Worm (Caenorhabditis elegans) whole organism, young adult: ENCODE measurements around the gene ZK180.5.
A peak's percentile ranks its signal among the peaks of the same experiment; 100 is the strongest.

Experiments
- B0336.3 ChIP-seq: fragments of 200-800 bp; sonication (Bioruptor generic); IDR thresholded peaks from 2 replicates; pipeline ENCODE4 v1.3.6; 2022; ENCODE audit warnings: missing genetic modification characterization, missing compliant biosample characterization
- C06A6.2 ChIP-seq: fragments of 200-800 bp; sonication (Bioruptor generic); conservative IDR thresholded peaks from 2 replicates; pipeline ENCODE4 v1.3.6; 2022; ENCODE audit warnings: missing genetic modification characterization, missing compliant biosample characterization
- F10E7.11 ChIP-seq: sonication (generic microtip); optimal IDR thresholded peaks from 2 replicates; lab custom pipeline; 2017; ENCODE audit warnings: mild to moderate bottlenecking, missing genetic modification characterization, moderate library complexity, missing compliant biosample characterization
- F37B4.10 ChIP-seq: fragments of 200-800 bp; sonication (Bioruptor generic); IDR thresholded peaks from 2 replicates; pipeline ENCODE4 v1.3.6; 2022; ENCODE audit warnings: missing genetic modification characterization, missing compliant biosample characterization
- F52B5.7 ChIP-seq: sonication (generic microtip); optimal IDR thresholded peaks from 2 replicates; lab custom pipeline; 2016; ENCODE audit warnings: mild to moderate bottlenecking, missing genetic modification characterization, missing compliant biosample characterization
- F57C9.4 ChIP-seq: sonication (generic microtip); optimal IDR thresholded peaks from 2 replicates; lab custom pipeline; 2017; ENCODE audit warnings: mild to moderate bottlenecking, missing genetic modification characterization, missing compliant biosample characterization
- T07F8.4 ChIP-seq: sonication (generic microtip); optimal IDR thresholded peaks from 2 replicates; lab custom pipeline; 2016; ENCODE audit warnings: mild to moderate bottlenecking, missing genetic modification characterization, moderate library complexity, missing compliant biosample characterization
- Y56A3A.18 ChIP-seq: fragments of 200-800 bp; sonication (Bioruptor generic); IDR thresholded peaks from 2 replicates; pipeline ENCODE4 v1.3.6; 2022; ENCODE audit warnings: missing genetic modification reagents, missing genetic modification characterization, missing compliant biosample characterization
- Y67H2A.10 ChIP-seq: fragments of 200-800 bp; sonication (Bioruptor generic); conservative IDR thresholded peaks from 2 replicates; pipeline ENCODE4 v1.3.6; 2022; ENCODE audit warnings: missing genetic modification reagents, missing genetic modification characterization, missing compliant biosample characterization
- Y79H2A.3 ChIP-seq: fragments of 200-800 bp; sonication (Bioruptor generic); conservative IDR thresholded peaks from 2 replicates; pipeline ENCODE4 v1.3.6; 2022; ENCODE audit warnings: missing genetic modification reagents, missing genetic modification characterization, missing compliant biosample characterization
- akir-1 ChIP-seq: fragments of 200-800 bp; sonication (Bioruptor generic); optimal IDR thresholded peaks from 2 replicates; lab custom pipeline; 2018; ENCODE audit warnings: mild to moderate bottlenecking, missing genetic modification characterization, moderate library complexity, missing compliant biosample characterization
- aptf-3 ChIP-seq: fragments of 200-800 bp; sonication (Bioruptor generic); IDR thresholded peaks from 2 replicates; pipeline ENCODE4 v1.3.6; 2022; ENCODE audit warnings: missing genetic modification characterization, missing compliant biosample characterization
- attf-3 ChIP-seq: fragments of 200-800 bp; sonication (Bioruptor generic); conservative IDR thresholded peaks from 2 replicates; pipeline ENCODE4 v1.3.6; 2022; ENCODE audit warnings: missing genetic modification reagents, missing genetic modification characterization, missing compliant biosample characterization
- attf-5 ChIP-seq: fragments of 200-800 bp; sonication (Bioruptor generic); optimal IDR thresholded peaks from 2 replicates; lab custom pipeline; 2018; ENCODE audit warnings: mild to moderate bottlenecking, missing genetic modification characterization, missing compliant biosample characterization
- cebp-1 ChIP-seq, 2 experiments: fragments of 200-800 bp in 1 of 2; sonication (Bioruptor generic) in 1 of 2; sonication (generic microtip) in 1 of 2; IDR thresholded peaks in 1 of 2; optimal IDR thresholded peaks in 1 of 2; 2 replicates each; pipeline versions ENCODE4 v1.3.6 to Lab custom; 2017 to 2022; ENCODE audit warnings: missing compliant biosample characterization in 2 of 2, missing genetic modification characterization in 2 of 2, mild to moderate bottlenecking in 1 of 2, missing genetic modification reagents in 1 of 2, moderate library complexity in 1 of 2
- cebp-2 ChIP-seq: fragments of 200-800 bp; sonication (Bioruptor generic); IDR thresholded peaks from 2 replicates; pipeline ENCODE4 v1.3.6; 2022; ENCODE audit warnings: missing genetic modification characterization, missing compliant biosample characterization
- ceh-100 ChIP-seq: fragments of 200-800 bp; sonication (Bioruptor generic); IDR thresholded peaks from 2 replicates; pipeline ENCODE4 v1.3.6; 2022; ENCODE audit warnings: missing genetic modification reagents, missing genetic modification characterization, missing compliant biosample characterization
- ceh-40 ChIP-seq: fragments of 200-800 bp; sonication (Bioruptor generic); IDR thresholded peaks from 2 replicates; pipeline ENCODE4 v1.3.6; 2022; ENCODE audit warnings: missing genetic modification characterization, missing compliant biosample characterization
- ceh-79 ChIP-seq: sonication (generic microtip); optimal IDR thresholded peaks from 2 replicates; lab custom pipeline; 2017; ENCODE audit warnings: mild to moderate bottlenecking, missing genetic modification characterization, missing compliant biosample characterization
- chd-7 ChIP-seq: sonication (generic microtip); optimal IDR thresholded peaks from 2 replicates; lab custom pipeline; 2016; ENCODE audit warnings: mild to moderate bottlenecking, missing genetic modification characterization, moderate library complexity, missing compliant biosample characterization
- die-1 ChIP-seq: sonication (generic microtip); optimal IDR thresholded peaks from 2 replicates; lab custom pipeline; 2016; ENCODE audit warnings: missing genotype, mild to moderate bottlenecking, missing genetic modification characterization, missing compliant biosample characterization
- egl-18 ChIP-seq: fragments of 200-800 bp; sonication (Bioruptor generic); IDR thresholded peaks from 2 replicates; pipeline ENCODE4 v1.3.6; 2022; ENCODE audit warnings: missing genetic modification reagents, missing genetic modification characterization, missing compliant biosample characterization
- egl-44 ChIP-seq: fragments of 200-800 bp; sonication (Bioruptor generic); IDR thresholded peaks from 2 replicates; pipeline ENCODE4 v1.3.6; 2022; ENCODE audit warnings: missing genetic modification reagents, missing genetic modification characterization, missing compliant biosample characterization
- egrh-3 ChIP-seq: fragments of 200-800 bp; sonication (Bioruptor generic); IDR thresholded peaks from 2 replicates; pipeline ENCODE4 v1.3.6; 2022; ENCODE audit warnings: missing genetic modification reagents, missing genetic modification characterization, missing compliant biosample characterization
- ekl-4 ChIP-seq: fragments of 200-800 bp; sonication (Bioruptor generic); IDR thresholded peaks from 2 replicates; pipeline ENCODE4 v1.3.6; 2022; ENCODE audit warnings: missing genetic modification reagents, missing genetic modification characterization, missing compliant biosample characterization
- fkh-3 ChIP-seq: sonication (generic microtip); optimal IDR thresholded peaks from 2 replicates; lab custom pipeline; 2016; ENCODE audit warnings: mild to moderate bottlenecking, missing genetic modification characterization, missing compliant biosample characterization
- hlh-26 ChIP-seq: fragments of 200-800 bp; sonication (Bioruptor generic); conservative IDR thresholded peaks from 2 replicates; pipeline ENCODE4 v1.3.6; 2022; ENCODE audit warnings: missing genetic modification reagents, missing genetic modification characterization, missing compliant biosample characterization
- let-526 ChIP-seq: fragments of 200-800 bp; sonication (Bioruptor generic); IDR thresholded peaks from 2 replicates; pipeline ENCODE4 v1.3.6; 2022; ENCODE audit warnings: missing genetic modification reagents, missing genetic modification characterization, missing compliant biosample characterization
- lin-26 ChIP-seq: fragments of 200-800 bp; sonication (Bioruptor generic); IDR thresholded peaks from 2 replicates; pipeline ENCODE4 v1.3.6; 2022; ENCODE audit warnings: missing genetic modification reagents, missing genetic modification characterization, missing compliant biosample characterization
- lin-40 ChIP-seq: sonication (generic microtip); optimal IDR thresholded peaks from 2 replicates; lab custom pipeline; 2016; ENCODE audit warnings: missing genetic modification characterization, mild to moderate bottlenecking, missing compliant biosample characterization, missing genotype, missing genetic modification reagents
- lin-54 ChIP-seq: fragments of 200-800 bp; sonication (Bioruptor generic); optimal IDR thresholded peaks from 2 replicates; lab custom pipeline; 2018; ENCODE audit warnings: mild to moderate bottlenecking, missing genetic modification characterization, missing compliant biosample characterization
- mcd-1 ChIP-seq: fragments of 200-800 bp; sonication (Bioruptor generic); IDR thresholded peaks from 2 replicates; pipeline ENCODE4 v1.3.6; 2022; ENCODE audit warnings: missing genetic modification reagents, missing genetic modification characterization, missing compliant biosample characterization
- mel-28 ChIP-seq: sonication (generic microtip); optimal IDR thresholded peaks from 2 replicates; lab custom pipeline; 2016; ENCODE audit warnings: borderline replicate concordance, mild to moderate bottlenecking, missing genetic modification characterization, missing compliant biosample characterization
- mxl-1 ChIP-seq: sonication (generic microtip); optimal IDR thresholded peaks from 2 replicates; lab custom pipeline; 2016; ENCODE audit warnings: missing genetic modification characterization, missing compliant biosample characterization
- nhr-80 ChIP-seq: sonication (generic microtip); optimal IDR thresholded peaks from 2 replicates; lab custom pipeline; 2016; ENCODE audit warnings: missing genetic modification characterization, missing compliant biosample characterization
- rcor-1 ChIP-seq: fragments of 200-800 bp; sonication (Bioruptor generic); IDR thresholded peaks from 2 replicates; pipeline ENCODE4 v1.3.6; 2022; ENCODE audit warnings: missing genetic modification reagents, missing genetic modification characterization, missing compliant biosample characterization
- rec-8 ChIP-seq, 2 experiments: sonication (generic microtip); optimal IDR thresholded peaks; 2 replicates each; lab custom pipeline; 2016; ENCODE audit warnings: mild to moderate bottlenecking in 2 of 2, missing genetic modification characterization in 2 of 2, missing genetic modification reagents in 2 of 2, missing genotype in 2 of 2, missing biosample characterization in 1 of 2, missing compliant biosample characterization in 1 of 2, moderate library complexity in 1 of 2
- repo-1 ChIP-seq: sonication (generic microtip); optimal IDR thresholded peaks from 2 replicates; lab custom pipeline; 2017; ENCODE audit warnings: mild to moderate bottlenecking, missing genetic modification characterization, missing compliant biosample characterization
- sea-2 ChIP-seq: fragments of 200-800 bp; sonication (Bioruptor generic); IDR thresholded peaks from 2 replicates; pipeline ENCODE4 v1.3.6; 2022; ENCODE audit warnings: missing genetic modification characterization, missing compliant biosample characterization
- snpc-4 ChIP-seq, 5 experiments: fragments of 150-350 bp in 1 of 5; sonication (generic microtip) in 4 of 5; optimal IDR thresholded peaks; 2 replicates each; lab custom pipeline; 2014 to 2018; ENCODE audit warnings: missing genetic modification characterization in 5 of 5, missing biosample characterization in 3 of 5, antibody characterized with exemption in 2 of 5, mild to moderate bottlenecking in 2 of 5, missing compliant biosample characterization in 2 of 5, missing genotype in 2 of 5, moderate library complexity in 2 of 5, missing genetic modification reagents in 1 of 5
- somi-1 ChIP-seq: fragments of 200-800 bp; sonication (Bioruptor generic); optimal IDR thresholded peaks from 2 replicates; lab custom pipeline; 2018; ENCODE audit warnings: mild to moderate bottlenecking, missing genetic modification characterization, missing compliant biosample characterization
- ztf-22 ChIP-seq: fragments of 200-800 bp; sonication (Bioruptor generic); optimal IDR thresholded peaks from 2 replicates; lab custom pipeline; 2018; ENCODE audit warnings: mild to moderate bottlenecking, missing genetic modification characterization, moderate library complexity, missing compliant biosample characterization
- ztf-25 ChIP-seq: fragments of 200-800 bp; sonication (Bioruptor generic); IDR thresholded peaks from 2 replicates; pipeline ENCODE4 v1.3.6; 2022; ENCODE audit warnings: missing genetic modification reagents, missing genetic modification characterization, missing compliant biosample characterization
- ztf-28 ChIP-seq: fragments of 200-800 bp; sonication (Bioruptor generic); IDR thresholded peaks from 2 replicates; pipeline ENCODE4 v1.3.6; 2022; ENCODE audit warnings: missing genetic modification reagents, missing genetic modification characterization, missing compliant biosample characterization

Gene ZK180.5

ce11 chrIV:4469770-4470709 lies 46.9 kb downstream of the ZK180.5 start (continued):
- peak; percentile 64 for TF ChIP-seq mcd-1 (GFP tag; lab: Robert Waterston, UW)
- no peak for TF ChIP-seq let-526 (GFP tag; lab: Robert Waterston, UW)
- TF ChIP-seq nhr-80 (tag; lab: Kevin White, UChicago) = peak; percentile 42
- peak; percentile 28; the same call in 1 of the 2 replicates for TF ChIP-seq egrh-3
- TF ChIP-seq die-1 (tag; lab: Kevin White, UChicago) = no peak
- TF ChIP-seq lin-40 = peak; percentile 15
- TF ChIP-seq ceh-100 (GFP tag; lab: Robert Waterston, UW) = 0 out of 2 replicates have a peak, but pooled peaks have one; percentile 13
- TF ChIP-seq akir-1 (GFP tag; lab: Kevin White, UChicago) = peak; percentile 7
- no peak for TF ChIP-seq snpc-4 (GFP tag; optimal IDR thresholded peaks at IDR 0.05; lab: Kevin White, UChicago)
- peak in 1 of 4 experiments; percentile 37 for TF ChIP-seq snpc-4 (tag; optimal IDR thresholded peaks at IDR 0.05; lab: Kevin White, UChicago)
- TF ChIP-seq cebp-1 (GFP tag; IDR thresholded peaks at IDR 0.05; lab: Robert Waterston, UW) = peak; percentile 35; the same call in 1 of the 2 replicates
- peak; percentile 80 for TF ChIP-seq cebp-1 (tag; optimal IDR thresholded peaks at IDR 0.05; lab: Kevin White, UChicago)
- 0 out of 2 replicates have a peak, but pooled peaks have one; percentile 39 for TF ChIP-seq ztf-25 (GFP tag; lab: Robert Waterston, UW)
- TF ChIP-seq fkh-3 = no peak
- 0 out of 2 replicates have a peak, but pooled peaks have one; percentile 10 for TF ChIP-seq attf-3
- TF ChIP-seq F10E7.11 = no peak
- peak; percentile 74 for TF ChIP-seq B0336.3
- peak; percentile 24 for TF ChIP-seq attf-5
- peak; percentile 8; the same call in 1 of the 2 replicates for TF ChIP-seq ekl-4 (GFP tag; lab: Robert Waterston, UW)
- no peak for TF ChIP-seq F37B4.10 (GFP tag; lab: Robert Waterston, UW)
- peak; percentile 36 for TF ChIP-seq lin-54 (GFP tag; lab: Kevin White, UChicago)
- peak; percentile 79 for TF ChIP-seq F52B5.7 (tag; lab: Kevin White, UChicago)
- peak; percentile 85 for TF ChIP-seq egl-44 (GFP tag; lab: Robert Waterston, UW)
- 0 out of 2 replicates have a peak, but pooled peaks have one; percentile 43 for TF ChIP-seq ceh-40
- TF ChIP-seq somi-1 (GFP tag; lab: Kevin White, UChicago) = peak; percentile 82
- no peak for TF ChIP-seq aptf-3 (GFP tag; lab: Robert Waterston, UW)
- peak; percentile 43 for TF ChIP-seq ceh-79
- no peak for TF ChIP-seq mxl-1
- no peak; the same call in 1 of the 2 replicates for TF ChIP-seq Y56A3A.18 (GFP tag; lab: Robert Waterston, UW)
- peak; percentile 29 for TF ChIP-seq chd-7 (tag; lab: Kevin White, UChicago)
- no peak for TF ChIP-seq T07F8.4
- TF ChIP-seq egl-18 (GFP tag; lab: Robert Waterston, UW) = 0 out of 2 replicates have a peak, but pooled peaks have one; percentile 3
- TF ChIP-seq lin-26 = peak; percentile 67; the same call in 1 of the 2 replicates
- peak; percentile 29; the same call in 1 of the 2 replicates for TF ChIP-seq rcor-1 (GFP tag; lab: Robert Waterston, UW)
- TF ChIP-seq C06A6.2 = peak; percentile 42; the same call in 1 of the 2 replicates
- peak; percentile 68; the same call in 1 of the 2 replicates for TF ChIP-seq sea-2 (GFP tag; lab: Robert Waterston, UW)
- peak; percentile 14 for TF ChIP-seq ztf-22
- 0 out of 2 replicates have a peak, but pooled peaks have one; percentile 37 for TF ChIP-seq Y67H2A.10 (GFP tag; lab: Robert Waterston, UW)
- 0 out of 2 replicates have a peak, but pooled peaks have one; percentile 39 for TF ChIP-seq hlh-26 (GFP tag; lab: Robert Waterston, UW)
- TF ChIP-seq Y79H2A.3 = 0 out of 2 replicates have a peak, but pooled peaks have one; percentile 8
- TF ChIP-seq repo-1 (tag; lab: Kevin White, UChicago) = peak; percentile 4
- no peak for TF ChIP-seq rec-8 (tag; optimal IDR thresholded peaks at IDR 0.05; lab: Kevin White, UChicago)
- no peak for TF ChIP-seq F57C9.4 (tag; lab: Kevin White, UChicago)
- no peak for TF ChIP-seq cebp-2
- TF ChIP-seq ztf-28 (GFP tag; lab: Robert Waterston, UW) = 0 out of 2 replicates have a peak, but pooled peaks have one; percentile 24
- peak; percentile 15 for TF ChIP-seq mel-28
